Fruit fly (Drosophila melanogaster) whole organism, embryonic: ENCODE measurements around the gene GstD7.
A peak's percentile ranks its signal among the peaks of the same experiment; 100 is the strongest.

ENCODE experiments used
- ATbp ChIP-seq: fragments of 200-800 bp; sonication (Bioruptor generic); optimal IDR thresholded peaks from 2 replicates; lab custom pipeline; 2017; ENCODE audit warnings: missing biosample characterization, mild to moderate bottlenecking, missing genetic modification characterization, missing genetic modification reagents
- CG11247 ChIP-seq: fragments of 200-800 bp; sonication (Bioruptor generic); IDR thresholded peaks from 2 replicates; pipeline ENCODE4 v1.3.6; 2022; ENCODE audit warnings: missing biosample characterization, missing genetic modification characterization
- CG12071 ChIP-seq: fragments of 200-800 bp; sonication (Bioruptor generic); optimal IDR thresholded peaks from 3 replicates; lab custom pipeline; 2018; ENCODE audit warnings: missing biosample characterization, mild to moderate bottlenecking, missing genetic modification characterization
- CG12769 ChIP-seq: fragments of 200-800 bp; sonication (Bioruptor generic); optimal IDR thresholded peaks from 2 replicates; lab custom pipeline; 2019; ENCODE audit warnings: missing biosample characterization, mild to moderate bottlenecking, missing genetic modification characterization, moderate library complexity
- CG12942 ChIP-seq: fragments of 200-800 bp; sonication (Bioruptor generic); optimal IDR thresholded peaks from 3 replicates; lab custom pipeline; 2016; ENCODE audit warnings: missing biosample characterization, missing genetic modification characterization
- CG13123 ChIP-seq: fragments of 200-800 bp; sonication (Bioruptor generic); optimal IDR thresholded peaks from 2 replicates; lab custom pipeline; 2016; ENCODE audit warnings: missing biosample characterization, missing genetic modification characterization
- CG13296 ChIP-seq: fragments of 200-800 bp; sonication (Bioruptor generic); optimal IDR thresholded peaks from 3 replicates; lab custom pipeline; 2018; ENCODE audit warnings: missing biosample characterization, mild to moderate bottlenecking, missing genetic modification characterization
- CG13624 ChIP-seq: fragments of 200-800 bp; sonication (Bioruptor generic); optimal IDR thresholded peaks from 2 replicates; lab custom pipeline; 2016; ENCODE audit warnings: missing biosample characterization, missing genetic modification characterization
- CG14710 ChIP-seq: fragments of 200-800 bp; sonication (Bioruptor generic); optimal IDR thresholded peaks from 3 replicates; lab custom pipeline; 2019; ENCODE audit warnings: missing biosample characterization, mild to moderate bottlenecking, missing genetic modification characterization, moderate library complexity
- CG14965 ChIP-seq: fragments of 200-800 bp; sonication (Bioruptor generic); optimal IDR thresholded peaks from 2 replicates; lab custom pipeline; 2016; ENCODE audit warnings: missing biosample characterization, missing genetic modification characterization, borderline replicate concordance
- CG15269 ChIP-seq: fragments of 200-800 bp; sonication (Bioruptor generic); optimal IDR thresholded peaks from 2 replicates; lab custom pipeline; 2018; ENCODE audit warnings: missing biosample characterization, mild to moderate bottlenecking, missing genetic modification characterization, moderate library complexity
- CG2129 ChIP-seq: fragments of 200-800 bp; sonication (Bioruptor generic); IDR thresholded peaks from 2 replicates; pipeline ENCODE4 v1.3.6; 2022; ENCODE audit warnings: missing biosample characterization, missing genetic modification characterization; ENCODE audit not compliant: partially characterized antibody
- CG30020 ChIP-seq: fragments of 200-800 bp; optimal IDR thresholded peaks from 2 replicates; lab custom pipeline; 2019; ENCODE audit warnings: missing biosample characterization, mild to moderate bottlenecking, missing genetic modification characterization, moderate library complexity
- CG30403 ChIP-seq: fragments of 200-800 bp; sonication (Bioruptor generic); optimal IDR thresholded peaks from 3 replicates; lab custom pipeline; 2016; ENCODE audit warnings: missing biosample characterization, missing genetic modification characterization
- CG32532 ChIP-seq: fragments of 200-800 bp; sonication (Bioruptor generic); IDR thresholded peaks from 2 replicates; pipeline ENCODE4 v1.3.6; 2022; ENCODE audit warnings: missing biosample characterization, missing genetic modification characterization
- CG3281 ChIP-seq: fragments of 200-800 bp; sonication (Bioruptor generic); optimal IDR thresholded peaks from 3 replicates; lab custom pipeline; 2017; ENCODE audit warnings: missing biosample characterization, mild to moderate bottlenecking, missing genetic modification characterization
- CG3407 ChIP-seq: fragments of 200-800 bp; sonication (Bioruptor generic); optimal IDR thresholded peaks from 2 replicates; lab custom pipeline; 2018; ENCODE audit warnings: missing biosample characterization, mild to moderate bottlenecking, missing genetic modification characterization
- CG4328 ChIP-seq: fragments of 200-800 bp; sonication (Bioruptor generic); optimal IDR thresholded peaks from 3 replicates; lab custom pipeline; 2017; ENCODE audit warnings: missing biosample characterization, missing genetic modification reagents, missing genetic modification characterization
- CG43689 ChIP-seq: fragments of 200-800 bp; sonication (Bioruptor generic); IDR thresholded peaks from 2 replicates; pipeline ENCODE4 v1.3.6; 2022; ENCODE audit warnings: missing biosample characterization, missing genetic modification characterization
- CG5953 ChIP-seq: fragments of 200-800 bp; sonication (Bioruptor generic); IDR thresholded peaks from 2 replicates; pipeline ENCODE4 v1.3.6; 2022; ENCODE audit warnings: missing biosample characterization, missing genetic modification characterization
- CG8290 ChIP-seq, 3 experiments: fragments of 200-800 bp; sonication (Bioruptor generic); optimal IDR thresholded peaks; 2 replicates each; lab custom pipeline; 2016 to 2019; ENCODE audit warnings: missing biosample characterization in 3 of 3, missing genetic modification characterization in 3 of 3, mild to moderate bottlenecking in 2 of 3, moderate library complexity in 1 of 3
- Deaf1 ChIP-seq: fragments of 200-800 bp; optimal IDR thresholded peaks from 3 replicates; lab custom pipeline; 2019; ENCODE audit warnings: missing biosample characterization, mild to moderate bottlenecking, missing genetic modification characterization, moderate library complexity
- Dip3 ChIP-seq: fragments of 200-800 bp; sonication (Bioruptor generic); optimal IDR thresholded peaks from 3 replicates; lab custom pipeline; 2016; ENCODE audit warnings: missing biosample characterization, missing genetic modification characterization
- Doc3 ChIP-seq: fragments of 200-800 bp; sonication (Bioruptor generic); IDR thresholded peaks from 3 replicates; pipeline ENCODE4 v1.3.6; 2022; ENCODE audit warnings: missing biosample characterization, missing genetic modification characterization; ENCODE audit not compliant: partially characterized antibody
- H15 ChIP-seq: fragments of 200-800 bp; sonication (Bioruptor generic); IDR thresholded peaks from 3 replicates; pipeline ENCODE4 v1.3.6; 2022; ENCODE audit warnings: missing biosample characterization, missing genetic modification characterization
- MESR4 ChIP-seq: fragments of 200-800 bp; sonication (Bioruptor generic); optimal IDR thresholded peaks from 2 replicates; lab custom pipeline; 2018; ENCODE audit warnings: missing biosample characterization, mild to moderate bottlenecking, missing genetic modification characterization, moderate library complexity
- Optix ChIP-seq: fragments of 200-800 bp; sonication (Bioruptor generic); IDR thresholded peaks from 3 replicates; pipeline ENCODE4 v1.3.6; 2022; ENCODE audit warnings: missing biosample characterization, missing genetic modification characterization
- Sin3A ChIP-seq: fragments of >200 bp; optimal IDR thresholded peaks from 2 replicates; lab custom pipeline; 2018
- Six4 ChIP-seq: fragments of 200-800 bp; sonication (Bioruptor generic); optimal IDR thresholded peaks from 2 replicates; lab custom pipeline; 2016; ENCODE audit warnings: missing biosample characterization, missing genetic modification characterization
- Taf1 ChIP-seq: fragments of 200-800 bp; sonication (Bioruptor generic); IDR thresholded peaks from 2 replicates; pipeline ENCODE4 v1.3.6; 2022; ENCODE audit warnings: missing biosample characterization, missing genetic modification characterization
- ap ChIP-seq: fragments of 200-800 bp; sonication (Bioruptor generic); IDR thresholded peaks from 2 replicates; pipeline ENCODE4 v1.3.6; 2022; ENCODE audit warnings: missing biosample characterization, missing genetic modification characterization
- az2 ChIP-seq: fragments of 200-800 bp; sonication (Bioruptor generic); optimal IDR thresholded peaks from 3 replicates; lab custom pipeline; 2016; ENCODE audit warnings: missing biosample characterization, missing genetic modification characterization
- dan ChIP-seq: fragments of 200-800 bp; sonication (Bioruptor generic); IDR thresholded peaks from 2 replicates; pipeline ENCODE4 v1.3.6; 2022; ENCODE audit warnings: missing biosample characterization, missing genetic modification characterization
- dimm ChIP-seq: fragments of 200-800 bp; sonication (Bioruptor generic); IDR thresholded peaks from 2 replicates; pipeline ENCODE4 v1.3.6; 2022; ENCODE audit warnings: missing biosample characterization, missing genetic modification characterization
- dm ChIP-seq: fragments of 200-800 bp; sonication (Bioruptor generic); optimal IDR thresholded peaks from 3 replicates; lab custom pipeline; 2016; ENCODE audit warnings: missing biosample characterization, missing genetic modification characterization
- dmrt99B ChIP-seq: fragments of 200-800 bp; sonication (Bioruptor generic); optimal IDR thresholded peaks from 2 replicates; lab custom pipeline; 2018; ENCODE audit warnings: missing biosample characterization, mild to moderate bottlenecking, missing genetic modification characterization, moderate library complexity
- dysf ChIP-seq: fragments of 200-800 bp; sonication (Bioruptor generic); IDR thresholded peaks from 3 replicates; pipeline ENCODE4 v1.3.6; 2022; ENCODE audit warnings: missing biosample characterization, missing genetic modification characterization
- ewg ChIP-seq: fragments of 200-800 bp; sonication (Bioruptor generic); optimal IDR thresholded peaks from 3 replicates; lab custom pipeline; 2017; ENCODE audit warnings: mild to moderate bottlenecking, missing biosample characterization, missing genetic modification reagents, missing genetic modification characterization
- hb ChIP-seq: fragments of 200-800 bp; sonication (Bioruptor generic); IDR thresholded peaks from 3 replicates; pipeline ENCODE4 v1.3.6; 2022; ENCODE audit warnings: missing biosample characterization, missing genetic modification characterization; ENCODE audit not compliant: partially characterized antibody
- kni ChIP-seq: fragments of 200-800 bp; sonication (Bioruptor generic); optimal IDR thresholded peaks from 3 replicates; lab custom pipeline; 2017; ENCODE audit warnings: mild to moderate bottlenecking, missing biosample characterization, missing genetic modification reagents, missing genetic modification characterization
- lab ChIP-seq: fragments of 200-800 bp; sonication (Bioruptor generic); optimal IDR thresholded peaks from 3 replicates; lab custom pipeline; 2017; ENCODE audit warnings: missing biosample characterization, missing genetic modification characterization, mild to moderate bottlenecking, moderate library complexity, missing genetic modification reagents
- pzg ChIP-seq: fragments of 200-800 bp; sonication (Bioruptor generic); optimal IDR thresholded peaks from 3 replicates; lab custom pipeline; 2018; ENCODE audit warnings: missing biosample characterization, mild to moderate bottlenecking, missing genetic modification characterization, moderate library complexity
- ranshi ChIP-seq: fragments of 200-800 bp; sonication (Bioruptor generic); IDR thresholded peaks from 2 replicates; pipeline ENCODE4 v1.3.6; 2022; ENCODE audit warnings: missing biosample characterization, missing genetic modification characterization
- ro ChIP-seq: fragments of 200-800 bp; sonication (Bioruptor generic); IDR thresholded peaks from 2 replicates; pipeline ENCODE4 v1.3.6; 2022; ENCODE audit warnings: missing biosample characterization, missing genetic modification characterization
- run ChIP-seq: fragments of 200-800 bp; sonication (Bioruptor generic); optimal IDR thresholded peaks from 3 replicates; lab custom pipeline; 2018; ENCODE audit warnings: missing biosample characterization, mild to moderate bottlenecking, missing genetic modification characterization
- slou ChIP-seq: fragments of 200-800 bp; sonication (Bioruptor generic); optimal IDR thresholded peaks from 3 replicates; lab custom pipeline; 2016; ENCODE audit warnings: missing biosample characterization, missing genetic modification characterization
- tna ChIP-seq: fragments of 200-800 bp; sonication (Bioruptor generic); IDR thresholded peaks from 2 replicates; pipeline ENCODE4 v1.3.6; 2022; ENCODE audit warnings: missing biosample characterization, missing genetic modification characterization; ENCODE audit not compliant: partially characterized antibody
- unpg ChIP-seq: fragments of 200-800 bp; sonication (Bioruptor generic); optimal IDR thresholded peaks from 3 replicates; lab custom pipeline; 2018; ENCODE audit warnings: missing biosample characterization, mild to moderate bottlenecking, missing genetic modification characterization, moderate library complexity
- vnd ChIP-seq: fragments of 200-800 bp; sonication (Bioruptor generic); IDR thresholded peaks from 3 replicates; pipeline ENCODE4 v1.3.6; 2022; ENCODE audit warnings: missing biosample characterization, missing genetic modification characterization; ENCODE audit not compliant: partially characterized antibody
- zfh2 ChIP-seq: fragments of 200-800 bp; sonication (Bioruptor generic); optimal IDR thresholded peaks from 2 replicates; lab custom pipeline; 2016; ENCODE audit warnings: missing biosample characterization, missing genetic modification characterization

GstD7 gene

dm6 chr3R:12402935-12403334, 24.6 kb downstream of the GstD7 start (continued):
- TF ChIP-seq MESR4 (GFP tag; lab: Kevin White, UChicago), result peak; percentile 73
- TF ChIP-seq ro, result peak; percentile 63
- TF ChIP-seq CG14965 (GFP tag; lab: Kevin White, UChicago), result peak; percentile 89
- TF ChIP-seq Dip3 (GFP tag; lab: Kevin White, UChicago), result peak; percentile 91
- peak; percentile 99 for TF ChIP-seq CG13296 (GFP tag; lab: Kevin White, UChicago)
- TF ChIP-seq CG2129 (GFP tag; lab: Robert Waterston, UW), result no peak
- peak; percentile 97 for TF ChIP-seq CG3281
- peak; percentile 86 for TF ChIP-seq Optix (GFP tag; lab: Robert Waterston, UW)
- peak; percentile 95 for TF ChIP-seq run (tag; lab: Kevin White, UChicago)
- TF ChIP-seq CG32532 (GFP tag; lab: Robert Waterston, UW), result peak; percentile 96
- peak; percentile 90 for TF ChIP-seq CG11247 (GFP tag; lab: Robert Waterston, UW)
- 0 out of 3 replicates have a peak, but pooled peaks have one; percentile 44 for TF ChIP-seq Doc3
- TF ChIP-seq CG12769 (tag; lab: Kevin White, UChicago), result peak; percentile 98
- TF ChIP-seq CG43689 (GFP tag; lab: Robert Waterston, UW), result peak; percentile 88
- peak; percentile 86 for TF ChIP-seq slou (GFP tag; lab: Kevin White, UChicago)
- TF ChIP-seq CG3407, result peak; percentile 95
- TF ChIP-seq CG8290 (GFP tag; optimal IDR thresholded peaks at IDR 0.05; lab: Kevin White, UChicago), result peak; percentile 96
- TF ChIP-seq CG8290 (tag; optimal IDR thresholded peaks at IDR 0.05; lab: Kevin White, UChicago), result peak; percentile 95 to 97
- TF ChIP-seq CG30020 (tag; lab: Kevin White, UChicago), result peak; percentile 90
- peak; percentile 94 for TF ChIP-seq CG5953 (GFP tag; lab: Robert Waterston, UW)
- peak; percentile 92 for TF ChIP-seq Taf1 (GFP tag; lab: Robert Waterston, UW)
- peak; percentile 90 for TF ChIP-seq ewg
- peak; percentile 99 for TF ChIP-seq kni (GFP tag; lab: Kevin White, UChicago)
- TF ChIP-seq dm (GFP tag; lab: Kevin White, UChicago), result peak; percentile 85
- TF ChIP-seq CG4328 (GFP tag; lab: Kevin White, UChicago), result peak; percentile 97
- TF ChIP-seq az2, result peak; percentile 97
- peak; percentile 92 for TF ChIP-seq H15
- TF ChIP-seq Deaf1 (tag; lab: Kevin White, UChicago), result peak; percentile 91
- peak; percentile 99 for TF ChIP-seq ATbp (GFP tag; lab: Kevin White, UChicago)
- peak; percentile 99 for TF ChIP-seq unpg (GFP tag; lab: Kevin White, UChicago)
- no peak for TF ChIP-seq Sin3A (lab: Kevin White, UChicago)
- TF ChIP-seq CG13123, result peak; percentile 84
- peak; percentile 97 for TF ChIP-seq ap (GFP tag; lab: Robert Waterston, UW)
- peak; percentile 98 for TF ChIP-seq CG15269 (tag; lab: Kevin White, UChicago)
- TF ChIP-seq CG12071 (GFP tag; lab: Kevin White, UChicago), result peak; percentile 100
- TF ChIP-seq zfh2 (GFP tag; lab: Kevin White, UChicago), result peak; percentile 87
- TF ChIP-seq CG13624 (GFP tag; lab: Kevin White, UChicago), result peak; percentile 96
- TF ChIP-seq CG12942 (GFP tag; lab: Kevin White, UChicago), result peak; percentile 92
- TF ChIP-seq dmrt99B, result peak; percentile 100
- TF ChIP-seq pzg (GFP tag; lab: Kevin White, UChicago), result peak; percentile 46
- TF ChIP-seq tna (GFP tag; lab: Robert Waterston, UW), result no peak
- TF ChIP-seq hb (GFP tag; lab: Robert Waterston, UW), result no peak
- no peak for TF ChIP-seq vnd (GFP tag; lab: Robert Waterston, UW)
- TF ChIP-seq CG14710 (tag; lab: Kevin White, UChicago), result peak; percentile 98
- peak; percentile 47; the same call in 1 of the 2 replicates for TF ChIP-seq dan (GFP tag; lab: Robert Waterston, UW)
- TF ChIP-seq dysf (GFP tag; lab: Robert Waterston, UW), result peak; percentile 97
- peak; percentile 96 for TF ChIP-seq CG30403
- peak; percentile 86 for TF ChIP-seq dimm (GFP tag; lab: Robert Waterston, UW)
- peak; percentile 96 for TF ChIP-seq ranshi (GFP tag; lab: Robert Waterston, UW)
- peak; percentile 99 for TF ChIP-seq Six4
- peak; percentile 98 for TF ChIP-seq lab (GFP tag; lab: Kevin White, UChicago)
